Fruit fly (Drosophila melanogaster) whole organism, embryonic: ENCODE measurements around the gene Swip-1.

Experiments
- ATbp ChIP-seq: fragments of 200-800 bp; sonication (Bioruptor generic); optimal IDR thresholded peaks from 2 replicates; lab custom pipeline; 2017; ENCODE audit warnings: missing biosample characterization, mild to moderate bottlenecking, missing genetic modification characterization, missing genetic modification reagents
- Blimp-1 ChIP-seq: fragments of 200-800 bp; sonication (Bioruptor generic); optimal IDR thresholded peaks from 3 replicates; lab custom pipeline; 2018; ENCODE audit warnings: missing biosample characterization, missing genetic modification characterization, mild to moderate bottlenecking, moderate library complexity, missing genetic modification reagents
- CG10209 ChIP-seq: fragments of 200-800 bp; sonication (Bioruptor generic); optimal IDR thresholded peaks from 3 replicates; lab custom pipeline; 2017; ENCODE audit warnings: missing biosample characterization, mild to moderate bottlenecking, missing genetic modification characterization, missing genetic modification reagents
- CG12391 ChIP-seq: fragments of 200-800 bp; sonication (Bioruptor generic); optimal IDR thresholded peaks from 3 replicates; lab custom pipeline; 2018; ENCODE audit warnings: missing biosample characterization, mild to moderate bottlenecking, missing genetic modification characterization, moderate library complexity
- CG13296 ChIP-seq: fragments of 200-800 bp; sonication (Bioruptor generic); optimal IDR thresholded peaks from 3 replicates; lab custom pipeline; 2018; ENCODE audit warnings: missing biosample characterization, mild to moderate bottlenecking, missing genetic modification characterization
- CG15696 ChIP-seq: fragments of 200-800 bp; sonication (Bioruptor generic); optimal IDR thresholded peaks from 2 replicates; lab custom pipeline; 2019; ENCODE audit warnings: missing biosample characterization, mild to moderate bottlenecking, missing genetic modification characterization, moderate library complexity
- CG17385 ChIP-seq: fragments of 200-800 bp; sonication (Bioruptor generic); optimal IDR thresholded peaks from 3 replicates; lab custom pipeline; 2018; ENCODE audit warnings: missing biosample characterization, mild to moderate bottlenecking, missing genetic modification characterization
- CG17612 ChIP-seq: fragments of 200-800 bp; sonication (Bioruptor generic); IDR thresholded peaks from 2 replicates; pipeline ENCODE4 v1.3.6; 2022; ENCODE audit warnings: missing biosample characterization, missing genetic modification characterization
- CG17802 ChIP-seq: fragments of 200-800 bp; sonication (Bioruptor generic); optimal IDR thresholded peaks from 2 replicates; lab custom pipeline; 2018; ENCODE audit warnings: missing biosample characterization, mild to moderate bottlenecking, missing genetic modification characterization, moderate library complexity
- CG2202 ChIP-seq: fragments of 200-800 bp; sonication (Bioruptor generic); optimal IDR thresholded peaks from 2 replicates; lab custom pipeline; 2018; ENCODE audit warnings: missing biosample characterization, mild to moderate bottlenecking, missing genetic modification characterization
- CG2712 ChIP-seq: fragments of 200-800 bp; optimal IDR thresholded peaks from 3 replicates; lab custom pipeline; 2019; ENCODE audit warnings: missing biosample characterization, mild to moderate bottlenecking, missing genetic modification characterization, moderate library complexity
- CG4424 ChIP-seq: fragments of 200-800 bp; sonication (Bioruptor generic); optimal IDR thresholded peaks from 3 replicates; lab custom pipeline; 2016; ENCODE audit warnings: missing biosample characterization, missing genetic modification characterization
- CG6654 ChIP-seq: fragments of 200-800 bp; sonication (Bioruptor generic); optimal IDR thresholded peaks from 2 replicates; lab custom pipeline; 2017; ENCODE audit warnings: missing biosample characterization, mild to moderate bottlenecking, missing genetic modification characterization
- CG6791 ChIP-seq: fragments of 200-800 bp; sonication (Bioruptor generic); IDR thresholded peaks from 3 replicates; pipeline ENCODE4 v1.3.6; 2022; ENCODE audit warnings: missing biosample characterization, missing genetic modification characterization; ENCODE audit not compliant: partially characterized antibody
- CG7839 ChIP-seq: fragments of 200-800 bp; sonication (Bioruptor generic); optimal IDR thresholded peaks from 3 replicates; lab custom pipeline; 2018; ENCODE audit warnings: missing biosample characterization, mild to moderate bottlenecking, missing genetic modification characterization, moderate library complexity
- CG7963 ChIP-seq: fragments of 200-800 bp; sonication (Bioruptor generic); IDR thresholded peaks from 3 replicates; pipeline ENCODE4 v1.3.6; 2022; ENCODE audit warnings: missing biosample characterization, missing genetic modification characterization; ENCODE audit not compliant: partially characterized antibody
- CG8089 ChIP-seq: fragments of 200-800 bp; sonication (Bioruptor generic); optimal IDR thresholded peaks from 3 replicates; lab custom pipeline; 2016; ENCODE audit warnings: missing biosample characterization, missing genetic modification characterization
- CG8388 ChIP-seq: fragments of 200-800 bp; sonication (Bioruptor generic); optimal IDR thresholded peaks from 2 replicates; lab custom pipeline; 2019; ENCODE audit warnings: missing biosample characterization, mild to moderate bottlenecking, missing genetic modification characterization, moderate library complexity
- CG8924 ChIP-seq: fragments of 200-800 bp; optimal IDR thresholded peaks from 3 replicates; lab custom pipeline; 2019; ENCODE audit warnings: missing biosample characterization, mild to moderate bottlenecking, missing genetic modification characterization, moderate library complexity
- CkIIα-i1 ChIP-seq: fragments of 200-800 bp; sonication (Bioruptor generic); IDR thresholded peaks from 2 replicates; pipeline ENCODE4 v1.3.6; 2022; ENCODE audit warnings: missing biosample characterization, missing genetic modification characterization
- CoRest ChIP-seq: fragments of 200-800 bp; sonication (Bioruptor generic); optimal IDR thresholded peaks from 3 replicates; lab custom pipeline; 2018; ENCODE audit warnings: missing biosample characterization, mild to moderate bottlenecking, missing genetic modification characterization, moderate library complexity
- D ChIP-seq, 2 experiments: fragments of 200-800 bp in 1 of 2; fragments of >200 bp in 1 of 2; sonication (Bioruptor generic) in 1 of 2; optimal IDR thresholded peaks; 2 replicates in 1 of 2; 3 replicates in 1 of 2; lab custom pipeline; 2017; ENCODE audit warnings: mild to moderate bottlenecking in 1 of 2, missing biosample characterization in 1 of 2, missing genetic modification characterization in 1 of 2, missing genetic modification reagents in 1 of 2
- D19A ChIP-seq: fragments of 200-800 bp; optimal IDR thresholded peaks from 3 replicates; lab custom pipeline; 2019; ENCODE audit warnings: missing biosample characterization, mild to moderate bottlenecking, missing genetic modification characterization, moderate library complexity
- Ets65A ChIP-seq: fragments of 200-800 bp; sonication (Bioruptor generic); peaks from one replicate; lab custom pipeline; 2016; ENCODE audit warnings: missing biosample characterization, missing genetic modification characterization
- HLH4C ChIP-seq: fragments of 200-800 bp; sonication (Bioruptor generic); IDR thresholded peaks from 3 replicates; pipeline ENCODE4 v1.3.6; 2022; ENCODE audit warnings: missing biosample characterization, missing genetic modification characterization; ENCODE audit not compliant: partially characterized antibody
- Hr3 ChIP-seq: fragments of 200-800 bp; sonication (Bioruptor generic); optimal IDR thresholded peaks from 3 replicates; lab custom pipeline; 2016; ENCODE audit warnings: missing biosample characterization, missing genetic modification characterization
- Neu2 ChIP-seq: fragments of 200-800 bp; sonication (Bioruptor generic); optimal IDR thresholded peaks from 3 replicates; lab custom pipeline; 2016; ENCODE audit warnings: missing biosample characterization, missing genetic modification characterization, borderline replicate concordance
- NfI ChIP-seq: fragments of 200-800 bp; sonication (Bioruptor generic); optimal IDR thresholded peaks from 3 replicates; lab custom pipeline; 2018; ENCODE audit warnings: missing biosample characterization, mild to moderate bottlenecking, missing genetic modification characterization, moderate library complexity
- Rfx ChIP-seq: fragments of 200-800 bp; sonication (Bioruptor generic); IDR thresholded peaks from 2 replicates; pipeline ENCODE4 v1.3.6; 2022; ENCODE audit warnings: missing biosample characterization, missing genetic modification characterization
- Six4 ChIP-seq: fragments of 200-800 bp; sonication (Bioruptor generic); optimal IDR thresholded peaks from 2 replicates; lab custom pipeline; 2016; ENCODE audit warnings: missing biosample characterization, missing genetic modification characterization
- Spps ChIP-seq: fragments of 200-800 bp; sonication (Bioruptor generic); optimal IDR thresholded peaks from 2 replicates; lab custom pipeline; 2018; ENCODE audit warnings: missing biosample characterization, mild to moderate bottlenecking, missing genetic modification characterization
- bbx ChIP-seq: fragments of 200-800 bp; sonication (Bioruptor generic); IDR thresholded peaks from 2 replicates; pipeline ENCODE4 v1.3.6; 2022; ENCODE audit warnings: missing biosample characterization, missing genetic modification characterization; ENCODE audit not compliant: partially characterized antibody
- dmrt11E ChIP-seq: fragments of 200-800 bp; sonication (Bioruptor generic); optimal IDR thresholded peaks from 3 replicates; lab custom pipeline; 2018; ENCODE audit warnings: missing biosample characterization, mild to moderate bottlenecking, missing genetic modification characterization, moderate library complexity
- eve ChIP-seq, 2 experiments: fragments of >200 bp; optimal IDR thresholded peaks; 2 replicates each; lab custom pipeline; 2017; ENCODE audit warnings: missing biosample characterization in 2 of 2, missing genetic modification characterization in 2 of 2
- fu2 ChIP-seq: fragments of 200-800 bp; sonication (Bioruptor generic); optimal IDR thresholded peaks from 2 replicates; lab custom pipeline; 2016; ENCODE audit warnings: missing biosample characterization, missing genetic modification characterization
- hth ChIP-seq: fragments of >200 bp; optimal IDR thresholded peaks from 2 replicates; lab custom pipeline; 2017; ENCODE audit warnings: inconsistent platforms
- jumu ChIP-seq: fragments of 200-800 bp; sonication (Bioruptor generic); optimal IDR thresholded peaks from 3 replicates; lab custom pipeline; 2016; ENCODE audit warnings: missing biosample characterization, missing genetic modification characterization
- oc ChIP-seq: fragments of 200-800 bp; sonication (Bioruptor generic); optimal IDR thresholded peaks from 2 replicates; lab custom pipeline; 2018; ENCODE audit warnings: missing biosample characterization, mild to moderate bottlenecking, missing genetic modification characterization, moderate library complexity
- otp ChIP-seq: fragments of 200-800 bp; sonication (Bioruptor generic); IDR thresholded peaks from 3 replicates; pipeline ENCODE4, ENCODE4 v1.3.6; 2022; ENCODE audit warnings: missing biosample characterization, missing genetic modification characterization
- pho ChIP-seq: fragments of 200-800 bp; sonication (Bioruptor generic); optimal IDR thresholded peaks from 2 replicates; lab custom pipeline; 2016; ENCODE audit warnings: missing biosample characterization, missing genetic modification characterization
- pros ChIP-seq: fragments of 200-800 bp; sonication (Bioruptor generic); optimal IDR thresholded peaks from 3 replicates; lab custom pipeline; 2019; ENCODE audit warnings: missing biosample characterization, mild to moderate bottlenecking, missing genetic modification characterization, moderate library complexity
- sc ChIP-seq, 3 experiments: fragments of >200 bp in 2 of 3; fragments of 200-800 bp in 1 of 3; sonication (Bioruptor generic) in 1 of 3; optimal IDR thresholded peaks; 2 replicates in 2 of 3; 3 replicates in 1 of 3; lab custom pipeline; 2017; ENCODE audit warnings: mild to moderate bottlenecking in 1 of 3, missing biosample characterization in 1 of 3, missing genetic modification characterization in 1 of 3, missing genetic modification reagents in 1 of 3
- sr ChIP-seq: fragments of 200-800 bp; sonication (Bioruptor generic); IDR thresholded peaks from 3 replicates; pipeline ENCODE4 v1.3.6; 2022; ENCODE audit warnings: missing biosample characterization, missing genetic modification characterization
- twi ChIP-seq: fragments of 200-800 bp; optimal IDR thresholded peaks from 2 replicates; lab custom pipeline; 2019; ENCODE audit warnings: missing biosample characterization, mild to moderate bottlenecking, missing genetic modification characterization, moderate library complexity
- tx ChIP-seq: fragments of 200-800 bp; sonication (Bioruptor generic); optimal IDR thresholded peaks from 2 replicates; lab custom pipeline; 2016; ENCODE audit warnings: missing biosample characterization, missing genetic modification characterization
- unpg ChIP-seq: fragments of 200-800 bp; sonication (Bioruptor generic); optimal IDR thresholded peaks from 3 replicates; lab custom pipeline; 2018; ENCODE audit warnings: missing biosample characterization, mild to moderate bottlenecking, missing genetic modification characterization, moderate library complexity
- yki ChIP-seq: fragments of >200 bp; optimal IDR thresholded peaks from 3 replicates; lab custom pipeline; 2018
- zf30C ChIP-seq: fragments of 200-800 bp; sonication (Bioruptor generic); optimal IDR thresholded peaks from 3 replicates; lab custom pipeline; 2018; ENCODE audit warnings: missing biosample characterization, mild to moderate bottlenecking, missing genetic modification characterization

Swip-1 gene

dm6 chr2L:18930352-18931122 is 56.5 kb downstream of the Swip-1 start (continued):
- peak; percentile 8 for TF ChIP-seq Hr3 (GFP tag; lab: Kevin White, UChicago)
- no peak for TF ChIP-seq CG13296
- TF ChIP-seq CG8089 (GFP tag; lab: Kevin White, UChicago): peak; percentile 18
- TF ChIP-seq D (optimal IDR thresholded peaks at IDR 0.05; lab: Kevin White, UChicago): no peak
- TF ChIP-seq D (GFP tag; optimal IDR thresholded peaks at IDR 0.05; lab: Kevin White, UChicago): peak; percentile 29
- TF ChIP-seq D19A: peak; percentile 17
- peak; percentile 82 for TF ChIP-seq dmrt11E (tag; lab: Kevin White, UChicago)
- no peak for TF ChIP-seq CG6654 (GFP tag; lab: Kevin White, UChicago)
- no peak for TF ChIP-seq CG17385
- peak; percentile 43 for TF ChIP-seq CG2202 (tag; lab: Kevin White, UChicago)
- peak; percentile 31 for TF ChIP-seq ATbp
- no peak for TF ChIP-seq CG7963 (GFP tag; lab: Robert Waterston, UW)
- TF ChIP-seq NfI (GFP tag; lab: Kevin White, UChicago): no peak
- TF ChIP-seq jumu (GFP tag; lab: Kevin White, UChicago): peak; percentile 25
- peak; percentile 68 for TF ChIP-seq CG2712 (tag; lab: Kevin White, UChicago)
- TF ChIP-seq Blimp-1 (GFP tag; lab: Kevin White, UChicago): peak; percentile 58
- no peak for TF ChIP-seq sc (optimal IDR thresholded peaks at IDR 0.05; lab: Kevin White, UChicago)
- no peak for TF ChIP-seq sc (GFP tag; optimal IDR thresholded peaks at IDR 0.05; lab: Kevin White, UChicago)
- TF ChIP-seq pho (GFP tag; lab: Kevin White, UChicago): no peak
- peak; percentile 46 for TF ChIP-seq CG7839 (tag; lab: Kevin White, UChicago)
- no peak for TF ChIP-seq Ets65A (GFP tag; lab: Kevin White, UChicago)
- peak; percentile 11 for TF ChIP-seq CG8924 (tag; lab: Kevin White, UChicago)
- peak; percentile 26 for TF ChIP-seq CG10209 (GFP tag; lab: Kevin White, UChicago)
- no peak for TF ChIP-seq otp (GFP tag; lab: Robert Waterston, UW)
- TF ChIP-seq HLH4C (GFP tag; lab: Robert Waterston, UW): no peak
- TF ChIP-seq Rfx (GFP tag; lab: Robert Waterston, UW): no peak
- peak; percentile 57 for TF ChIP-seq CG4424 (GFP tag; lab: Kevin White, UChicago)
- peak; percentile 7 for TF ChIP-seq CoRest (tag; lab: Kevin White, UChicago)
- peak; percentile 27 for TF ChIP-seq CG8388 (GFP tag; lab: Kevin White, UChicago)
- TF ChIP-seq eve (GFP tag; optimal IDR thresholded peaks at IDR 0.05; lab: Kevin White, UChicago): peak in 1 of 2 experiments; percentile 20
- no peak for TF ChIP-seq yki
- TF ChIP-seq zf30C (GFP tag; lab: Kevin White, UChicago): peak; percentile 67
- peak; percentile 66 for TF ChIP-seq oc (tag; lab: Kevin White, UChicago)
- TF ChIP-seq CG6791 (GFP tag; lab: Robert Waterston, UW): no peak
- peak; percentile 48 for TF ChIP-seq unpg (GFP tag; lab: Kevin White, UChicago)
- TF ChIP-seq Six4 (GFP tag; lab: Kevin White, UChicago): peak; percentile 4
- peak; percentile 57 for TF ChIP-seq CG15696 (tag; lab: Kevin White, UChicago)
- TF ChIP-seq CkIIα-i1: no peak
- no peak for TF ChIP-seq bbx (GFP tag; lab: Robert Waterston, UW)
- no peak for TF ChIP-seq CG17612 (GFP tag; lab: Robert Waterston, UW)
- no peak for TF ChIP-seq tx (GFP tag; lab: Kevin White, UChicago)
- no peak for TF ChIP-seq Neu2 (GFP tag; lab: Kevin White, UChicago)
- TF ChIP-seq fu2 (GFP tag; lab: Kevin White, UChicago): no peak
- TF ChIP-seq pros (GFP tag; lab: Kevin White, UChicago): peak; percentile 73
- peak; percentile 61 for TF ChIP-seq CG12391 (tag; lab: Kevin White, UChicago)
- peak; percentile 20 for TF ChIP-seq CG17802 (tag; lab: Kevin White, UChicago)
- peak; percentile 49 for TF ChIP-seq twi (tag; lab: Kevin White, UChicago)
- peak; percentile 47 for TF ChIP-seq Spps
- no peak for TF ChIP-seq hth (lab: Kevin White, UChicago)
- no peak for TF ChIP-seq sr (GFP tag; lab: Robert Waterston, UW)
